Fruit fly (Drosophila melanogaster): ENCODE results near the gene mtrm.

The mtrm gene

DNA sequence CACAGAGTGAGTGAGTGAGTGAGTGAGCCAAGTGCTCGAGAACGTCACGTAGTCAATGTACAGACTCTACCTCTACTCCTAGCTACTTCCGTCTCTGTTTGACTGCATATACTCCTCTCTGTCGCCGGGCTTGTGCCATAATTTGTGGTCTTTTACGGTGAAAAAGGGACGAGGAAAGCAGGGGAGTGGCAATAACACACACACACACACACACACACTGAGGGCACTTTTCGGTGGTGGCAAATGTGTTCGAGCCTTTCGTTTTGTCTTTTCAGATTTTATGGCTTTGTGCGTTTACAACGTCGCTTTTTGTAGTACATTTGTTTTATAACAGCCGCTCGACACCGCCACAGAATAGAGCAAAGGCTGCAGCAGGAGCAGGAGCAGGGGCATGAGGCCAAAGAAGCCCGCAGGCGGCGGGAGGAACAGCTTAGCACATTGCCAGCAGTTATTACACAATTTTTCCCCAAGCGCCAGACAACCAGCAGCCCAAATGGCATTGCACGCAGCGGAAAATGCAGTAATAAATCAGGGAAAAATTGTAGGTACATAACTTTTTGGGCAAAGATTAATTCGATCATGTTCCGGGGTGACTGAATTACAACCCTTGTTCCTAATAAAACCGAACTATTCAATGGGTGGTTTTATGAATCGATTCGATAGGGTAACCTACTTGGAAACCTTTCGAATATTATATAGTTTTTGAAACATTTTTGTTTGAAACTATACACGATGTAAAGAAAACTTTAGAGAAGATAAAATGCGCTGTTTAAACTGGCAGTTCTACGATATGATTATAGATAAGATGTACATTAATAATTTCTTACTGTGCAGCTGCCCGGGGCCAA is 46.2 kb downstream of the mtrm start:
- TF ChIP-seq noc (tag; optimal IDR thresholded peaks at IDR 0.05) = no peak

DNA sequence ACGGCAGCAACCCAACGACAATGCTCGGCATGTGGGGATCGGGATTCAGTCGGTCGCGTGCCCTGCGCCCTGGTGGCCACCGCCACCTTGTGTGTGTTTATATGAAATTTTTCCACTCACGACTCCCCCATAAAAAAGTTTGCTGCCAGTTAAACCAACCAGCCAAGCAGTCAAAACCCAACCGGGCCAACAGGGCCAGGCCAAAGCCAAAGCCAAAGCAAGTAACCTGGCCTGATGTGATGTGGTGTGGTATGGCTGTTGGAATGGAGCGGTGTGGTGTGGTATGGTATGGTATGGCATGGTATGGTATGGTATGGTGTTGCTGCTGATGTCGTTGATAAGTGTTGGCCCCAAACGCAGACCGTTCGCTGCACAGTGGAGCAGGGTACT is 46.8 kb downstream of the mtrm start:
- no peak for TF ChIP-seq noc (tag; optimal IDR thresholded peaks at IDR 0.05)

DNA sequence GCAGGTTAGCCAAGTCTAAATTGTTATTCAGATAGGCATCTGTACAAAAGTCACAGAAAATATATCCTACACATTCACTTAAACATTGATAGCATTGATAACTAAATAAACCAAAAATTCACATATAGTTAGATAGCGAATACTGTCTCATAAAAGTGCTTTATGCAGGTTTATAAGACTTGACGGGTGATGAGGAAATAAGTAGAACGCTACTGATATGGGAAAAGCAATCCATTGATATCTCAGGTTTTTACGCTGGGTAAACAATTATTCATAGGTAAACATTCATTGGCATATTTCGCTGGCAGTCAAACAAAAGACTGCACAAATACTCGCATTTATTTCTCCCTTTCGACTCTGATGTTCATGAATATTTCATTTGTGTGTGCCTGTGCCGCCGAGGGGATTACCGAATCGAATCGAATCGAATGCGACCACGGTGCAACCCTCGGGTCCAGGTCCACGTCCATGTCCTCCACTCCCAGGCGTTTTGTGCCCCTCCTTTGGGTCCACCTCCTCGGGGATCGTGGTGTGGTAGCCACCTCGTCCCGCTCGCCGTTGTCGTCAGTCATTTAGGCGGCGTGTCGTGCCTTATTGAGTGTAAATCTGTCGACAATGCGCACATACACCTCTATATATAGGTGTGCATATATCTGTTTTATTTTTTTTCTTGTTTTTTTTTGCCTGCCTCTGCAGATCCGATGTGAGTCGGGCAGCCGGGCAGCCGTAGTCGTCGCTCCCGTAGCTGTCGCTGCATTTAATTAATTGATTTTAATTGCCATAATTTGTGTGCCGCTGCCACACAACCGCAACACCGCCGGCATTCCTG is 47.5 kb downstream of the mtrm start:
- no peak for TF ChIP-seq noc (tag; optimal IDR thresholded peaks at IDR 0.05)

DNA sequence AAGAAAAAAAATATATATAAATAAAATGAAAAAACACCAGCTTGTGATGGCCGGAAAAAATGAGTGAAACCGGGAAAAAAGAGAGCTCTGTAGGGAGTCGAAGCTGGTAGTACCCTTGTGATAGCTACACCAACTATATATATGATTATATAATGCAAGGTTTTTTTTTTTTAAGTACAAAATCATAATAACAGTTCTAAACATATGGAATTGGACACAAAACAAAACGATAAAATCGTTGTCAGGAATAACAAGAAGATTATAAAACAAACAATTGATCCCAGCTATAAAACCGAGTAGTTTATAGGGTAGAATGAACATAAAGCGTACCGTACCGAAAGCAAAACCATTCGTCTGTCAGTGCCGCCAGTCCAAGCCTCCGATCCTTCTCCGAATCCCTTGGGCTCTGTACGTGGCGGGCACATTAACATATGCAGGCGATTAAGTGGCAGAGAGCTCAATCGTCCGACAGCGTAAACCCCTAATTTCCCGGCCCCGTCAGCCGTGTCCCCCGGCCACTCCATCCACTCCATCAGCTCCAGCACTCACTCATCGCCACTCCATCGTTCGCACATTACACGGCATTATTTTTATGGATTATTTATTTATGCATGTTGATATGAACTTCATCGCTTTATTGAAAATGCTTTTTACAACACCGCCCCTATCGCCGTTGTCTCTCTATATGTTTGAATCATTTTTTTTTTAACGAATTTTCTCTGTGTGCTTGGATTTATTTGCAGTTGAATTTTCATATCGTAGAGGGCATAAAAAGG is 48.6 kb downstream of the mtrm start:
- TF ChIP-seq noc (tag; optimal IDR thresholded peaks at IDR 0.05) = no peak
